Worm (Caenorhabditis elegans) whole organism, young adult: ENCODE measurements around the gene C44C10.12.

Source experiments
- ZK185.1 ChIP-seq: sonication (generic microtip); optimal IDR thresholded peaks from 2 replicates; lab custom pipeline; 2016; ENCODE audit warnings: mild to moderate bottlenecking, missing genetic modification characterization, missing compliant biosample characterization; ENCODE audit not compliant: poor library complexity, severe bottlenecking
- akir-1 ChIP-seq: fragments of 200-800 bp; sonication (Bioruptor generic); optimal IDR thresholded peaks from 2 replicates; lab custom pipeline; 2018; ENCODE audit warnings: mild to moderate bottlenecking, missing genetic modification characterization, moderate library complexity, missing compliant biosample characterization
- ama-1 ChIP-seq, 3 experiments: fragments of 150-350 bp in 1 of 3; sonication (generic microtip) in 2 of 3; optimal IDR thresholded peaks; 2 replicates each; lab custom pipeline; 2014 to 2018; ENCODE audit warnings: missing biosample characterization in 2 of 3, missing genetic modification characterization in 2 of 3, missing genetic modification reagents in 2 of 3
- ceh-100 ChIP-seq: fragments of 200-800 bp; sonication (Bioruptor generic); IDR thresholded peaks from 2 replicates; pipeline ENCODE4 v1.3.6; 2022; ENCODE audit warnings: missing genetic modification reagents, missing genetic modification characterization, missing compliant biosample characterization
- hlh-12 ChIP-seq: sonication (generic microtip); optimal IDR thresholded peaks from 2 replicates; lab custom pipeline; 2016; ENCODE audit warnings: missing genetic modification characterization, missing compliant biosample characterization
- let-607 ChIP-seq, 2 experiments: fragments of 200-800 bp in 1 of 2; sonication (Bioruptor generic) in 1 of 2; sonication (generic microtip) in 1 of 2; optimal IDR thresholded peaks; 2 replicates each; lab custom pipeline; 2016 to 2018; ENCODE audit warnings: mild to moderate bottlenecking in 2 of 2, missing compliant biosample characterization in 2 of 2, missing genetic modification characterization in 2 of 2, moderate library complexity in 2 of 2, missing genotype in 1 of 2
- lin-54 ChIP-seq: fragments of 200-800 bp; sonication (Bioruptor generic); optimal IDR thresholded peaks from 2 replicates; lab custom pipeline; 2018; ENCODE audit warnings: mild to moderate bottlenecking, missing genetic modification characterization, missing compliant biosample characterization
- lir-1 ChIP-seq: fragments of 200-800 bp; sonication (Bioruptor generic); conservative IDR thresholded peaks from 2 replicates; pipeline ENCODE4 v1.3.6; 2022; ENCODE audit warnings: missing genetic modification reagents, missing genetic modification characterization, missing compliant biosample characterization
- nfya-2 ChIP-seq: fragments of 200-800 bp; sonication (Bioruptor generic); IDR thresholded peaks from 2 replicates; pipeline ENCODE4 v1.3.6; 2022; ENCODE audit warnings: missing genetic modification reagents, missing genetic modification characterization, missing compliant biosample characterization
- pha-4 ChIP-seq: fragments of 150-350 bp; sonication (generic microtip); optimal IDR thresholded peaks from 2 replicates; lab custom pipeline; 2014; ENCODE audit warnings: missing biosample characterization, missing genetic modification reagents, missing genetic modification characterization
- tlf-1 ChIP-seq: fragments of 200-800 bp; sonication (Bioruptor generic); optimal IDR thresholded peaks from 2 replicates; lab custom pipeline; 2018; ENCODE audit warnings: mild to moderate bottlenecking, missing genetic modification characterization, missing compliant biosample characterization
- unc-62 ChIP-seq: fragments of 150-350 bp; optimal IDR thresholded peaks from 2 replicates; lab custom pipeline; 2014; ENCODE audit warnings: missing biosample characterization, missing genetic modification reagents, missing genetic modification characterization

- TF ChIP-seq akir-1 (GFP tag; lab: Kevin White, UChicago) (no peak), ceh-100 (GFP tag; lab: Robert Waterston, UW) (no peak), nfya-2 (GFP tag; lab: Robert Waterston, UW) (no peak), ama-1 (optimal IDR thresholded peaks at IDR 0.05; lab: Kevin White, UChicago) (no peak), ama-1 (GFP tag; optimal IDR thresholded peaks at IDR 0.05; lab: Kevin White, UChicago) (no peak), unc-62 (GFP tag; lab: Kevin White, UChicago) (no peak), lin-54 (no peak), ZK185.1 (tag; lab: Kevin White, UChicago) (no peak), lir-1 (no peak), let-607 (tag; optimal IDR thresholded peaks at IDR 0.05; lab: Kevin White, UChicago) (no peak), hlh-12 (tag; lab: Kevin White, UChicago) (no peak), tlf-1 (GFP tag; lab: Kevin White, UChicago) (no peak), pha-4 (tag; lab: Kevin White, UChicago) (no peak)
Observed at ce11 chrX:11684261-11684660, 12.5 kb upstream of the C44C10.12 start, which contains the start of gene hnd-1.
